Worm (Caenorhabditis elegans) whole organism, mixed stage, embryonic: ENCODE data around the gene glr-5.

ENCODE experiments used
- ceh-39 ChIP-seq: fragments of 150-350 bp; optimal IDR thresholded peaks from 2 replicates; lab custom pipeline; 2014; ENCODE audit warnings: missing biosample characterization, missing genetic modification characterization
- ces-1 ChIP-seq: fragments of 150-350 bp; optimal IDR thresholded peaks from 2 replicates; lab custom pipeline; 2014; ENCODE audit warnings: missing biosample characterization, missing genetic modification reagents, missing genetic modification characterization
- elt-3 ChIP-seq: fragments of 150-350 bp; optimal IDR thresholded peaks from 2 replicates; lab custom pipeline; 2014; ENCODE audit warnings: missing biosample characterization, missing genetic modification characterization
- lin-13 ChIP-seq: fragments of 150-350 bp; optimal IDR thresholded peaks from 2 replicates; lab custom pipeline; 2014; ENCODE audit warnings: missing biosample characterization, missing genetic modification characterization
- lsy-2 ChIP-seq: fragments of 150-350 bp; optimal IDR thresholded peaks from 2 replicates; lab custom pipeline; 2014; ENCODE audit warnings: missing biosample characterization, missing genetic modification characterization
- nhr-12 ChIP-seq: fragments of 150-350 bp; optimal IDR thresholded peaks from 2 replicates; lab custom pipeline; 2014; ENCODE audit warnings: missing biosample characterization, missing genetic modification characterization
- nhr-237 ChIP-seq: fragments of 150-350 bp; optimal IDR thresholded peaks from 2 replicates; lab custom pipeline; 2014; ENCODE audit warnings: missing biosample characterization, missing genetic modification characterization
- nhr-76 ChIP-seq: sonication (generic microtip); optimal IDR thresholded peaks from 2 replicates; lab custom pipeline; 2017; ENCODE audit warnings: missing biosample characterization, missing genetic modification characterization
- sem-2 ChIP-seq: fragments of 200-800 bp; sonication (Bioruptor generic); optimal IDR thresholded peaks from 2 replicates; lab custom pipeline; 2018; ENCODE audit warnings: mild to moderate bottlenecking, missing genetic modification characterization, missing compliant biosample characterization
- unc-39 ChIP-seq: fragments of 150-350 bp; optimal IDR thresholded peaks from 2 replicates; lab custom pipeline; 2014; ENCODE audit warnings: missing biosample characterization, missing genetic modification characterization
- unc-62 ChIP-seq: fragments of 150-350 bp; optimal IDR thresholded peaks from 2 replicates; lab custom pipeline; 2014; ENCODE audit warnings: missing biosample characterization, missing genetic modification reagents, missing genetic modification characterization
- ztf-11 ChIP-seq: fragments of 150-350 bp; optimal IDR thresholded peaks from 2 replicates; lab custom pipeline; 2014; ENCODE audit warnings: missing biosample characterization, missing genetic modification characterization

DNA sequence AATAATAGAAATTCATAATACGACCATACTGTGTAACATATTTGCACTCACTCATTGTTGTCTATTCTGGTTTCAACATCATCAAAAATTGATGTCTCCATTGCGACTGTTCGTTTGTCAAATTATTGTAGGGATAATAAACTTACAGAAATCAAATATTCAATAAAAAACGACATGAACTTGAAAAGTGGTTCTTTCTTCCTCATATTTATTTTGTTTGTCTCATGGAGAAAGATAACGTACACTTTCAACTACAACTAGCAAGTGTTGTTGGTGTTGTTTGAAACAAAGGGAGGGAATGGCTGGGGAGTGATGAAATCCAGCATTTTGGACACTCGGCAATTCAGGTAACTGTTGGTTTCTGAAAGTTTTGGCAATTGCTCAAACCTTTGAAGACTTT lies 49.6 kb downstream of the glr-5 start, which contains the start of gene B0507.9:
- no peak for TF ChIP-seq nhr-12 (tag; lab: Kevin White, UChicago)
- no peak for TF ChIP-seq lsy-2
- no peak for TF ChIP-seq unc-62
- no peak for TF ChIP-seq ztf-11 (tag; lab: Kevin White, UChicago)
- TF ChIP-seq nhr-237 (tag; lab: Kevin White, UChicago), result no peak
- no peak for TF ChIP-seq ceh-39
- TF ChIP-seq sem-2, result no peak
- no peak for TF ChIP-seq elt-3 (tag; lab: Kevin White, UChicago)
- TF ChIP-seq nhr-76 (tag; lab: Kevin White, UChicago), result no peak
- no peak for TF ChIP-seq lin-13 (tag; lab: Kevin White, UChicago)
- no peak for TF ChIP-seq unc-39 (tag; lab: Kevin White, UChicago)
- no peak for TF ChIP-seq ces-1 (GFP tag; lab: Kevin White, UChicago)
